Worm (Caenorhabditis elegans): ENCODE measurements around the gene sos-1.

ce11 chrV:4507836-4508462 is 41.1 kb downstream of the sos-1 start:
- TF ChIP-seq nhr-28 (tag; optimal IDR thresholded peaks at IDR 0.05) = no peak
- TF ChIP-seq lin-13 (tag; optimal IDR thresholded peaks at IDR 0.05) = peak; percentile 13
- no peak for TF ChIP-seq pha-4 (tag; optimal IDR thresholded peaks at IDR 0.05)
- TF ChIP-seq unc-62 (GFP tag; optimal IDR thresholded peaks at IDR 0.05) = peak; percentile 100
- peak; percentile 31 for TF ChIP-seq M03D4.4 (tag; optimal IDR thresholded peaks at IDR 0.05)
- peak; percentile 58 for TF ChIP-seq sptf-1 (tag; optimal IDR thresholded peaks at IDR 0.05)
- TF ChIP-seq elt-3 (tag; optimal IDR thresholded peaks at IDR 0.05) = no peak
- TF ChIP-seq elt-1 (tag; optimal IDR thresholded peaks at IDR 0.05; ENCODE audit: borderline replicate concordance, insufficient read depth) = no peak
- TF ChIP-seq mls-2 (tag; optimal IDR thresholded peaks at IDR 0.05) = peak; percentile 46
- TF ChIP-seq lsy-2 (tag; optimal IDR thresholded peaks at IDR 0.05) = peak; percentile 91
- TF ChIP-seq blmp-1 (tag; optimal IDR thresholded peaks at IDR 0.05) = no peak
- TF ChIP-seq nhr-76 (tag; optimal IDR thresholded peaks at IDR 0.05) = no peak
- peak; percentile 96 for TF ChIP-seq ham-2 (GFP tag; optimal IDR thresholded peaks at IDR 0.05)
